Worm (Caenorhabditis elegans): Measurements from ENCODE around the gene F53F4.7.

F53F4.7 gene

ce11 chrV:13657291-13657690, 43.5 kb upstream of the F53F4.7 start:
- no peak for TF ChIP-seq nhr-12 (tag; optimal IDR thresholded peaks at IDR 0.05)
- TF ChIP-seq sem-2 (GFP tag; optimal IDR thresholded peaks at IDR 0.05), result no peak
- TF ChIP-seq ces-1 (GFP tag; optimal IDR thresholded peaks at IDR 0.05), result no peak
- TF ChIP-seq ztf-11 (tag; optimal IDR thresholded peaks at IDR 0.05), result no peak
- TF ChIP-seq lsy-2 (tag; optimal IDR thresholded peaks at IDR 0.05), result no peak
- TF ChIP-seq lin-32 (GFP tag; optimal IDR thresholded peaks at IDR 0.05), result no peak

- TF ChIP-seq unc-62 (GFP tag; optimal IDR thresholded peaks at IDR 0.05) (peak; percentile 84), ham-2 (GFP tag; optimal IDR thresholded peaks at IDR 0.05) (peak; percentile 76), elt-3 (tag; optimal IDR thresholded peaks at IDR 0.05) (no peak)
These were observed 42.8 kb upstream of the F53F4.7 start for ce11 chrV:13656346-13657254.

DNA sequence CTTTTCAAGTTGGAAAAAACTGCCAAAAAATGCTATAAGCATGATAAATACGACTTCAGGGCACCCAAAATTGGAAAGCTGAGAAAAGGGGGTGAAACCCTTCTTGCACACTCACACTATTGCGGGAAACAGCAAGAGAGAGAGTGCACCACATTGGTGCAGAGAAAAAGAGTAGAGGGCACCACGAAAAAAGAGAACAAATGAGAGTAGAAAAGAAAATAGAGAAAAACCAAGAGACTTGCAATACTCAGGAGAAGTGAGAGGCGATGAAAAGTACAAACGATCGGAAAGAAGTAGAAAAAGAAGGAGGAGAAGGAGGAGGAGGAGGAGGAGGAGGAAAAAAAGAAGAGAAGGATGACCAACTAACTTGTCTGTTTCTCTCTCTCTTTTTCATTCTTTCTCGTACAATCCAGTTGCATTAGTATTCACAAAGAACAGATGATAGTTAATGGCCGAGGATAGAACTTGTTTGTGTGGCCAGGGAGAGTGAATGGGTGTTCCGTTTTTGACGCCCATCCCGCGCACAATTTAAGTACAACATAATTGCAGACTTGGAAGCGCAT, 41.5 kb upstream of the F53F4.7 start:
- TF ChIP-seq lsy-2 (tag; optimal IDR thresholded peaks at IDR 0.05) (peak; percentile 33), mls-2 (tag; optimal IDR thresholded peaks at IDR 0.05) (peak; percentile 42), ceh-43 (GFP tag; optimal IDR thresholded peaks at IDR 0.05) (peak; percentile 28), M03D4.4 (tag; optimal IDR thresholded peaks at IDR 0.05) (peak; percentile 40), elt-1 (tag; optimal IDR thresholded peaks at IDR 0.05; ENCODE audit: borderline replicate concordance, insufficient read depth) (no peak), unc-120 (tag; optimal IDR thresholded peaks at IDR 0.05; ENCODE audit: poor library complexity, severe bottlenecking) (peak; percentile 42), ces-1 (GFP tag; optimal IDR thresholded peaks at IDR 0.05) (peak; percentile 82), nhr-2 (tag; optimal IDR thresholded peaks at IDR 0.05) (no peak), nhr-12 (tag; optimal IDR thresholded peaks at IDR 0.05) (no peak), mep-1 (tag; optimal IDR thresholded peaks at IDR 0.05) (peak; percentile 69), unc-62 (GFP tag; optimal IDR thresholded peaks at IDR 0.05) (peak; percentile 73), tbx-8 (GFP tag; optimal IDR thresholded peaks at IDR 0.05) (no peak), snpc-4 (tag; optimal IDR thresholded peaks at IDR 0.05) (no peak), nhr-76 (tag; optimal IDR thresholded peaks at IDR 0.05) (no peak), blmp-1 (tag; optimal IDR thresholded peaks at IDR 0.05) (no peak)

ce11 chrV:13654394-13654792, 40.6 kb upstream of the F53F4.7 start:
- no peak for TF ChIP-seq snpc-4 (tag; optimal IDR thresholded peaks at IDR 0.05)
- TF ChIP-seq nhr-237 (tag; optimal IDR thresholded peaks at IDR 0.05), result no peak
- no peak for TF ChIP-seq sem-2 (GFP tag; optimal IDR thresholded peaks at IDR 0.05)
- TF ChIP-seq nhr-76 (tag; optimal IDR thresholded peaks at IDR 0.05), result no peak
- TF ChIP-seq nhr-12 (tag; optimal IDR thresholded peaks at IDR 0.05), result no peak
- TF ChIP-seq nhr-28 (tag; optimal IDR thresholded peaks at IDR 0.05), result no peak
- TF ChIP-seq ztf-11 (tag; optimal IDR thresholded peaks at IDR 0.05), result no peak
- no peak for TF ChIP-seq lin-32 (GFP tag; optimal IDR thresholded peaks at IDR 0.05)
- TF ChIP-seq bed-3 (GFP tag; optimal IDR thresholded peaks at IDR 0.05), result no peak
- no peak for TF ChIP-seq lin-13 (tag; optimal IDR thresholded peaks at IDR 0.05)
- TF ChIP-seq mep-1 (tag; optimal IDR thresholded peaks at IDR 0.05), result no peak
- TF ChIP-seq mls-2 (tag; optimal IDR thresholded peaks at IDR 0.05), result no peak
- no peak for TF ChIP-seq nhr-2 (tag; optimal IDR thresholded peaks at IDR 0.05)
- TF ChIP-seq cnd-1 (tag; optimal IDR thresholded peaks at IDR 0.05), result no peak
- no peak for TF ChIP-seq unc-62 (GFP tag; optimal IDR thresholded peaks at IDR 0.05)
- TF ChIP-seq blmp-1 (tag; optimal IDR thresholded peaks at IDR 0.05), result no peak

- TF ChIP-seq ztf-11 (tag; optimal IDR thresholded peaks at IDR 0.05) (no peak), bed-3 (GFP tag; optimal IDR thresholded peaks at IDR 0.05) (no peak), hlh-1 (tag; optimal IDR thresholded peaks at IDR 0.05) (no peak)
These were observed 40.1 kb upstream of the F53F4.7 start, which contains the start of gene lpin-1 for ce11 chrV:13653713-13654393. TSS of gene lpin-1 (minus strand) at chrV:13654129.

ce11 chrV:13652322-13652721, 38.6 kb upstream of the F53F4.7 start:
- TF ChIP-seq nhr-12 (tag; optimal IDR thresholded peaks at IDR 0.05), result no peak
- TF ChIP-seq unc-120 (tag; optimal IDR thresholded peaks at IDR 0.05; ENCODE audit: poor library complexity, severe bottlenecking), result no peak
- TF ChIP-seq unc-62 (GFP tag; optimal IDR thresholded peaks at IDR 0.05), result no peak
- no peak for TF ChIP-seq unc-39 (tag; optimal IDR thresholded peaks at IDR 0.05)
- TF ChIP-seq lsy-2 (tag; optimal IDR thresholded peaks at IDR 0.05), result no peak
- no peak for TF ChIP-seq lin-13 (tag; optimal IDR thresholded peaks at IDR 0.05)
- TF ChIP-seq hlh-1 (tag; optimal IDR thresholded peaks at IDR 0.05), result no peak
- TF ChIP-seq mab-5 (tag; optimal IDR thresholded peaks at IDR 0.05), result no peak
- no peak for TF ChIP-seq mls-2 (tag; optimal IDR thresholded peaks at IDR 0.05)
- TF ChIP-seq nhr-2 (tag; optimal IDR thresholded peaks at IDR 0.05), result no peak
- TF ChIP-seq elt-3 (tag; optimal IDR thresholded peaks at IDR 0.05), result no peak
- TF ChIP-seq zip-8 (tag; optimal IDR thresholded peaks at IDR 0.05), result no peak
- TF ChIP-seq mep-1 (tag; optimal IDR thresholded peaks at IDR 0.05), result no peak
- TF ChIP-seq M03D4.4 (tag; optimal IDR thresholded peaks at IDR 0.05), result no peak

Measured in whole organism, mixed stage, embryonic.